Fruit fly (Drosophila melanogaster): ENCODE measurements around the gene tutl.

DNA sequence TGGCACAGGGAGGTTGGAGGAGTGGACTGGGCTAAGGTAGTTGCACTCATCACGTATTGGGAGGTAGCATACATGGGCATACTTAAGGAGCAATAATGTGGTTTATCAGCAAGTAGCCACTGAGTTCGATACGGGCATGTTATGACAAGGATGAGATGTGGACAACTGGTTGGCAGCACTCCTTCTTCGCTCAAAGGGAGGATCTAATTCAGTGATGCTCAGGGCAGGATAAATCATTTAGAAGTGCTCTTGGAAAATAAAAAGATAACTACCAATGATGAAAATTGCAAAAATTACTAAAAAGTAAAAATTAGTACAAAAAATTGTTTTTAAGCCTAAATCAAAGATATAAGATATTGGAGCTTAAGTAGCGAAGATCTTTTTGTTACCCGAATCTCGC, 77.9 kb downstream of the tutl start:
- TF ChIP-seq EcR (GFP tag; optimal IDR thresholded peaks at IDR 0.05) (no peak), D1 (tag; optimal IDR thresholded peaks at IDR 0.05) (no peak), rn (GFP tag; IDR thresholded peaks at IDR 0.05) (0 out of 2 replicates have a peak, but pooled peaks have one; percentile 6), CG34367 (tag; optimal IDR thresholded peaks at IDR 0.05) (no peak)

All from whole organism, pupa.